Worm (Caenorhabditis elegans): ENCODE data around the gene vps-8.

Gene vps-8

ce11 chrIV:12238851-12239250 is 36.9 kb downstream of the vps-8 start, which contains the start of gene sre-19:
Gene sre-19, minus strand, starts transcription at chrIV:12238951.
- TF ChIP-seq ceh-36 (tag; optimal IDR thresholded peaks at IDR 0.05) (no peak), scrt-1 (GFP tag; IDR thresholded peaks at IDR 0.05) (no peak), pes-1 (GFP tag; IDR thresholded peaks at IDR 0.05) (no peak), aly-1 (tag; optimal IDR thresholded peaks at IDR 0.05) (no peak), sea-1 (GFP tag; conservative IDR thresholded peaks at IDR 0.05) (no peak), hmg-4 (GFP tag; optimal IDR thresholded peaks at IDR 0.05) (no peak), F13C5.2 (tag; optimal IDR thresholded peaks at IDR 0.05) (no peak), tbx-37 (GFP tag; conservative IDR thresholded peaks at IDR 0.05) (no peak), ceh-13 (GFP tag; optimal IDR thresholded peaks at IDR 0.05) (no peak), tra-4 (tag; optimal IDR thresholded peaks at IDR 0.05) (no peak), flt-1 (GFP tag; IDR thresholded peaks at IDR 0.05) (no peak), hnd-1 (tag; optimal IDR thresholded peaks at IDR 0.05) (no peak)

- TF ChIP-seq flt-1 (GFP tag; IDR thresholded peaks at IDR 0.05) (no peak), hmg-4 (GFP tag; optimal IDR thresholded peaks at IDR 0.05) (no peak), hmbx-1 (tag; optimal IDR thresholded peaks at IDR 0.05) (no peak), scrt-1 (GFP tag; IDR thresholded peaks at IDR 0.05) (no peak), ceh-36 (tag; optimal IDR thresholded peaks at IDR 0.05) (no peak), ama-1 (optimal IDR thresholded peaks at IDR 0.05) (no peak), tra-4 (tag; optimal IDR thresholded peaks at IDR 0.05) (no peak), B0310.2 (tag; optimal IDR thresholded peaks at IDR 0.05) (no peak), hnd-1 (tag; optimal IDR thresholded peaks at IDR 0.05) (no peak), ceh-13 (GFP tag; optimal IDR thresholded peaks at IDR 0.05) (no peak), F13C5.2 (tag; optimal IDR thresholded peaks at IDR 0.05) (no peak), pes-1 (GFP tag; IDR thresholded peaks at IDR 0.05) (no peak), aly-1 (tag; optimal IDR thresholded peaks at IDR 0.05) (no peak), sea-1 (GFP tag; conservative IDR thresholded peaks at IDR 0.05) (no peak), ets-7 (tag; optimal IDR thresholded peaks at IDR 0.05) (no peak), tbx-11 (GFP tag; IDR thresholded peaks at IDR 0.05) (no peak), tbx-37 (GFP tag; conservative IDR thresholded peaks at IDR 0.05) (no peak)
Observed at ce11 chrIV:12236011-12236410, 39.8 kb downstream of the vps-8 start, which contains the start of gene sre-16. Gene sre-16, minus strand, starts transcription at chrIV:12236111.

ce11 chrIV:12229679-12230078 is 46.1 kb downstream of the vps-8 start, which contains the start of gene sre-18:
Gene sre-18, minus strand, starts transcription at chrIV:12229779.
- TF ChIP-seq F13C5.2 (tag; optimal IDR thresholded peaks at IDR 0.05) (no peak), tra-4 (tag; optimal IDR thresholded peaks at IDR 0.05) (no peak), sea-1 (GFP tag; conservative IDR thresholded peaks at IDR 0.05) (no peak), flt-1 (GFP tag; IDR thresholded peaks at IDR 0.05) (no peak), tbx-11 (GFP tag; IDR thresholded peaks at IDR 0.05) (no peak), tbx-37 (GFP tag; conservative IDR thresholded peaks at IDR 0.05) (no peak), ets-7 (tag; optimal IDR thresholded peaks at IDR 0.05) (no peak), ceh-13 (GFP tag; optimal IDR thresholded peaks at IDR 0.05) (no peak), ama-1 (optimal IDR thresholded peaks at IDR 0.05) (no peak), scrt-1 (GFP tag; IDR thresholded peaks at IDR 0.05) (no peak), aly-1 (tag; optimal IDR thresholded peaks at IDR 0.05) (no peak), hnd-1 (tag; optimal IDR thresholded peaks at IDR 0.05) (no peak), pes-1 (GFP tag; IDR thresholded peaks at IDR 0.05) (no peak), ceh-36 (tag; optimal IDR thresholded peaks at IDR 0.05) (no peak)

- TF ChIP-seq scrt-1 (GFP tag; IDR thresholded peaks at IDR 0.05) (no peak), F13C5.2 (tag; optimal IDR thresholded peaks at IDR 0.05) (no peak), ama-1 (optimal IDR thresholded peaks at IDR 0.05) (no peak), sea-1 (GFP tag; conservative IDR thresholded peaks at IDR 0.05) (no peak), ceh-36 (tag; optimal IDR thresholded peaks at IDR 0.05) (no peak), ceh-13 (GFP tag; optimal IDR thresholded peaks at IDR 0.05) (no peak), flt-1 (GFP tag; IDR thresholded peaks at IDR 0.05) (no peak), hnd-1 (tag; optimal IDR thresholded peaks at IDR 0.05) (no peak), hmg-4 (GFP tag; optimal IDR thresholded peaks at IDR 0.05) (no peak), tbx-37 (GFP tag; conservative IDR thresholded peaks at IDR 0.05) (no peak), hmbx-1 (tag; optimal IDR thresholded peaks at IDR 0.05) (no peak), ets-7 (tag; optimal IDR thresholded peaks at IDR 0.05) (no peak), pes-1 (GFP tag; IDR thresholded peaks at IDR 0.05) (no peak), tbx-11 (GFP tag; IDR thresholded peaks at IDR 0.05) (no peak), B0310.2 (tag; optimal IDR thresholded peaks at IDR 0.05) (no peak), aly-1 (tag; optimal IDR thresholded peaks at IDR 0.05) (no peak), tra-4 (tag; optimal IDR thresholded peaks at IDR 0.05) (no peak)
Observed at ce11 chrIV:12227012-12227411, 48.8 kb downstream of the vps-8 start, which contains the start of gene mlt-3. Gene mlt-3, minus strand, starts transcription at chrIV:12227112.

All from whole organism, early embryonic.